Fruit fly (Drosophila melanogaster) whole organism, embryonic: ENCODE data around the gene iav.

ENCODE experiments used
- ATbp ChIP-seq: fragments of 200-800 bp; sonication (Bioruptor generic); optimal IDR thresholded peaks from 2 replicates; lab custom pipeline; 2017; ENCODE audit warnings: missing biosample characterization, mild to moderate bottlenecking, missing genetic modification characterization, missing genetic modification reagents
- Atf3 ChIP-seq: fragments of 200-800 bp; sonication (Bioruptor generic); optimal IDR thresholded peaks from 3 replicates; lab custom pipeline; 2016; ENCODE audit warnings: missing biosample characterization, missing genetic modification characterization
- CG10147 ChIP-seq: fragments of 200-800 bp; sonication (Bioruptor generic); optimal IDR thresholded peaks from 2 replicates; lab custom pipeline; 2019; ENCODE audit warnings: missing biosample characterization, mild to moderate bottlenecking, missing genetic modification characterization, moderate library complexity
- CG11695 ChIP-seq: fragments of 200-800 bp; sonication (Bioruptor generic); IDR thresholded peaks from 3 replicates; pipeline ENCODE4 v1.3.6; 2022; ENCODE audit warnings: missing biosample characterization, missing genetic modification characterization
- CG12236 ChIP-seq: fragments of 200-800 bp; sonication (Bioruptor generic); optimal IDR thresholded peaks from 2 replicates; lab custom pipeline; 2016; ENCODE audit warnings: missing biosample characterization, missing genetic modification characterization
- CG12942 ChIP-seq: fragments of 200-800 bp; sonication (Bioruptor generic); optimal IDR thresholded peaks from 3 replicates; lab custom pipeline; 2016; ENCODE audit warnings: missing biosample characterization, missing genetic modification characterization
- CG13123 ChIP-seq: fragments of 200-800 bp; sonication (Bioruptor generic); optimal IDR thresholded peaks from 2 replicates; lab custom pipeline; 2016; ENCODE audit warnings: missing biosample characterization, missing genetic modification characterization
- CG13894 ChIP-seq: fragments of 200-800 bp; sonication (Bioruptor generic); optimal IDR thresholded peaks from 3 replicates; lab custom pipeline; 2018; ENCODE audit warnings: missing biosample characterization, mild to moderate bottlenecking, missing genetic modification characterization, moderate library complexity
- CG14667 ChIP-seq: fragments of 200-800 bp; sonication (Bioruptor generic); IDR thresholded peaks from 2 replicates; pipeline ENCODE4 v1.3.6; 2022; ENCODE audit warnings: missing biosample characterization, missing genetic modification characterization
- CG16779 ChIP-seq: fragments of 200-800 bp; sonication (Bioruptor generic); IDR thresholded peaks from 2 replicates; pipeline ENCODE4 v1.3.6; 2022; ENCODE audit warnings: missing biosample characterization, missing genetic modification characterization
- CG17328 ChIP-seq: fragments of 200-800 bp; sonication (Bioruptor generic); IDR thresholded peaks from 2 replicates; pipeline ENCODE4 v1.3.6; 2022; ENCODE audit warnings: missing biosample characterization, missing genetic modification characterization
- CG1792 ChIP-seq: fragments of 200-800 bp; sonication (Bioruptor generic); optimal IDR thresholded peaks from 2 replicates; lab custom pipeline; 2016; ENCODE audit warnings: missing biosample characterization, missing genetic modification characterization
- CG18764 ChIP-seq: fragments of 200-800 bp; sonication (Bioruptor generic); optimal IDR thresholded peaks from 3 replicates; lab custom pipeline; 2016; ENCODE audit warnings: missing biosample characterization, missing genetic modification characterization
- CG2875 ChIP-seq: fragments of 200-800 bp; sonication (Bioruptor generic); optimal IDR thresholded peaks from 2 replicates; lab custom pipeline; 2017; ENCODE audit warnings: missing biosample characterization, mild to moderate bottlenecking, missing genetic modification characterization, missing genetic modification reagents
- CG31388 ChIP-seq: fragments of 200-800 bp; sonication (Bioruptor generic); optimal IDR thresholded peaks from 2 replicates; lab custom pipeline; 2016; ENCODE audit warnings: missing biosample characterization, missing genetic modification characterization
- CG4328 ChIP-seq: fragments of 200-800 bp; sonication (Bioruptor generic); optimal IDR thresholded peaks from 3 replicates; lab custom pipeline; 2017; ENCODE audit warnings: missing biosample characterization, missing genetic modification reagents, missing genetic modification characterization
- CG8290 ChIP-seq, 3 experiments: fragments of 200-800 bp; sonication (Bioruptor generic); optimal IDR thresholded peaks; 2 replicates each; lab custom pipeline; 2016 to 2019; ENCODE audit warnings: missing biosample characterization in 3 of 3, missing genetic modification characterization in 3 of 3, mild to moderate bottlenecking in 2 of 3, moderate library complexity in 1 of 3
- CG8388 ChIP-seq: fragments of 200-800 bp; sonication (Bioruptor generic); optimal IDR thresholded peaks from 2 replicates; lab custom pipeline; 2019; ENCODE audit warnings: missing biosample characterization, mild to moderate bottlenecking, missing genetic modification characterization, moderate library complexity
- CG9609 ChIP-seq: fragments of 200-800 bp; sonication (Bioruptor generic); optimal IDR thresholded peaks from 3 replicates; lab custom pipeline; 2016; ENCODE audit warnings: missing biosample characterization, missing genetic modification characterization
- D19A ChIP-seq: fragments of 200-800 bp; optimal IDR thresholded peaks from 3 replicates; lab custom pipeline; 2019; ENCODE audit warnings: missing biosample characterization, mild to moderate bottlenecking, missing genetic modification characterization, moderate library complexity
- Dp ChIP-seq: fragments of 200-800 bp; sonication (Bioruptor generic); optimal IDR thresholded peaks from 2 replicates; lab custom pipeline; 2018; ENCODE audit warnings: missing biosample characterization, mild to moderate bottlenecking, missing genetic modification characterization, moderate library complexity
- HLHmδ ChIP-seq: fragments of 200-800 bp; sonication (Bioruptor generic); optimal IDR thresholded peaks from 2 replicates; lab custom pipeline; 2018; ENCODE audit warnings: missing biosample characterization, mild to moderate bottlenecking, missing genetic modification characterization, moderate library complexity
- NC2α ChIP-seq: fragments of 200-800 bp; sonication (Bioruptor generic); optimal IDR thresholded peaks from 2 replicates; lab custom pipeline; 2016; ENCODE audit warnings: missing biosample characterization, missing genetic modification characterization
- Neu2 ChIP-seq: fragments of 200-800 bp; sonication (Bioruptor generic); optimal IDR thresholded peaks from 3 replicates; lab custom pipeline; 2016; ENCODE audit warnings: missing biosample characterization, missing genetic modification characterization, borderline replicate concordance
- Nf-YC ChIP-seq: fragments of 200-800 bp; optimal IDR thresholded peaks from 3 replicates; lab custom pipeline; 2019; ENCODE audit warnings: missing biosample characterization, mild to moderate bottlenecking, missing genetic modification characterization, moderate library complexity
- Opbp ChIP-seq: fragments of 200-800 bp; sonication (Bioruptor generic); IDR thresholded peaks from 3 replicates; pipeline ENCODE4 v1.3.6; 2022; ENCODE audit warnings: missing biosample characterization, missing genetic modification characterization; ENCODE audit not compliant: partially characterized antibody
- Pdp1 ChIP-seq, 2 experiments: fragments of 200-800 bp; sonication (Bioruptor generic); optimal IDR thresholded peaks; 3 replicates each; lab custom pipeline; 2016; ENCODE audit warnings: missing biosample characterization in 2 of 2, missing genetic modification characterization in 2 of 2, mild to moderate bottlenecking in 1 of 2, moderate library complexity in 1 of 2
- Sry-δ ChIP-seq: fragments of 200-800 bp; sonication (Bioruptor generic); optimal IDR thresholded peaks from 2 replicates; lab custom pipeline; 2016; ENCODE audit warnings: missing biosample characterization, missing genetic modification characterization
- Xbp1 ChIP-seq: fragments of 200-800 bp; sonication (Bioruptor generic); optimal IDR thresholded peaks from 3 replicates; lab custom pipeline; 2016; ENCODE audit warnings: missing biosample characterization, mild to moderate bottlenecking, missing genetic modification characterization
- Xrp1 ChIP-seq: fragments of 200-800 bp; sonication (Bioruptor generic); IDR thresholded peaks from 2 replicates; pipeline ENCODE4 v1.3.6; 2022; ENCODE audit warnings: missing biosample characterization, missing genetic modification characterization
- ab ChIP-seq: fragments of 200-800 bp; sonication (Bioruptor generic); optimal IDR thresholded peaks from 2 replicates; lab custom pipeline; 2016; ENCODE audit warnings: missing biosample characterization, missing genetic modification characterization
- ac ChIP-seq: fragments of 200-800 bp; sonication (Bioruptor generic); optimal IDR thresholded peaks from 3 replicates; lab custom pipeline; 2017; ENCODE audit warnings: missing biosample characterization, mild to moderate bottlenecking, missing genetic modification characterization
- ap ChIP-seq: fragments of 200-800 bp; sonication (Bioruptor generic); IDR thresholded peaks from 2 replicates; pipeline ENCODE4 v1.3.6; 2022; ENCODE audit warnings: missing biosample characterization, missing genetic modification characterization
- bowl ChIP-seq: fragments of 200-800 bp; sonication (Bioruptor generic); IDR thresholded peaks from 2 replicates; pipeline ENCODE4 v1.3.6; 2022; ENCODE audit warnings: missing biosample characterization, missing genetic modification characterization
- cad ChIP-seq: fragments of >200 bp; optimal IDR thresholded peaks from 2 replicates; lab custom pipeline; 2017; ENCODE audit warnings: missing biosample characterization, missing genetic modification characterization
- cas ChIP-seq: fragments of 200-800 bp; sonication (Bioruptor generic); IDR thresholded peaks from 2 replicates; pipeline ENCODE4 v1.3.6; 2022; ENCODE audit warnings: missing biosample characterization, missing genetic modification characterization
- cato ChIP-seq: fragments of 200-800 bp; sonication (Bioruptor generic); optimal IDR thresholded peaks from 2 replicates; lab custom pipeline; 2016; ENCODE audit warnings: missing biosample characterization, missing genetic modification characterization, borderline replicate concordance
- cg ChIP-seq: fragments of 200-800 bp; sonication (Bioruptor generic); optimal IDR thresholded peaks from 3 replicates; lab custom pipeline; 2019; ENCODE audit warnings: missing biosample characterization, mild to moderate bottlenecking, missing genetic modification characterization, moderate library complexity
- ftz-f1 ChIP-seq: fragments of 200-800 bp; sonication (Bioruptor generic); optimal IDR thresholded peaks from 2 replicates; lab custom pipeline; 2016; ENCODE audit warnings: missing biosample characterization, missing genetic modification characterization
- hb ChIP-seq: fragments of 200-800 bp; sonication (Bioruptor generic); IDR thresholded peaks from 3 replicates; pipeline ENCODE4 v1.3.6; 2022; ENCODE audit warnings: missing biosample characterization, missing genetic modification characterization; ENCODE audit not compliant: partially characterized antibody
- inv ChIP-seq: fragments of 200-800 bp; sonication (Bioruptor generic); IDR thresholded peaks from 2 replicates; pipeline ENCODE4 v1.3.6; 2022; ENCODE audit warnings: missing biosample characterization, missing genetic modification characterization; ENCODE audit not compliant: partially characterized antibody
- kah ChIP-seq: fragments of 200-800 bp; sonication (Bioruptor generic); optimal IDR thresholded peaks from 2 replicates; lab custom pipeline; 2018; ENCODE audit warnings: missing biosample characterization, mild to moderate bottlenecking, missing genetic modification characterization
- lola ChIP-seq, 3 experiments: fragments of >200 bp in 2 of 3; fragments of 200-800 bp in 1 of 3; sonication (Bioruptor generic) in 1 of 3; optimal IDR thresholded peaks; 2 replicates each; lab custom pipeline; 2017 to 2019; ENCODE audit warnings: missing biosample characterization in 3 of 3, missing genetic modification characterization in 3 of 3, mild to moderate bottlenecking in 1 of 3, moderate library complexity in 1 of 3
- mld ChIP-seq: fragments of 200-800 bp; sonication (Bioruptor generic); IDR thresholded peaks from 3 replicates; pipeline ENCODE4 v1.3.6; 2022; ENCODE audit warnings: missing biosample characterization, missing genetic modification characterization; ENCODE audit not compliant: partially characterized antibody
- oc ChIP-seq: fragments of 200-800 bp; sonication (Bioruptor generic); optimal IDR thresholded peaks from 2 replicates; lab custom pipeline; 2018; ENCODE audit warnings: missing biosample characterization, mild to moderate bottlenecking, missing genetic modification characterization, moderate library complexity
- odd ChIP-seq: fragments of 200-800 bp; sonication (Bioruptor generic); optimal IDR thresholded peaks from 2 replicates; lab custom pipeline; 2017; ENCODE audit warnings: missing biosample characterization, mild to moderate bottlenecking, missing genetic modification characterization
- sens-2 ChIP-seq: fragments of 200-800 bp; sonication (Bioruptor generic); IDR thresholded peaks from 2 replicates; pipeline ENCODE4 v1.3.6; 2022; ENCODE audit warnings: missing biosample characterization, missing genetic modification characterization
- shn ChIP-seq: fragments of 200-800 bp; sonication (Bioruptor generic); optimal IDR thresholded peaks from 3 replicates; lab custom pipeline; 2016; ENCODE audit warnings: missing biosample characterization, missing genetic modification characterization
- sob ChIP-seq: fragments of 200-800 bp; sonication (Bioruptor generic); IDR thresholded peaks from 2 replicates; pipeline ENCODE4 v1.3.6; 2022; ENCODE audit warnings: missing biosample characterization, missing genetic modification characterization
- stc ChIP-seq: fragments of 200-800 bp; sonication (Bioruptor generic); IDR thresholded peaks from 2 replicates; pipeline ENCODE4 v1.3.6; 2022; ENCODE audit warnings: missing biosample characterization, missing genetic modification characterization
- wek ChIP-seq: fragments of 200-800 bp; sonication (Bioruptor generic); optimal IDR thresholded peaks from 3 replicates; lab custom pipeline; 2018; ENCODE audit warnings: missing biosample characterization, mild to moderate bottlenecking, missing genetic modification characterization, moderate library complexity

The iav gene

dm6 chrX:6853384-6853783 lies 39.6 kb downstream of the iav start (continued):
- TF ChIP-seq ATbp (no peak), sob (GFP tag; lab: Robert Waterston, UW) (no peak), cato (GFP tag; lab: Kevin White, UChicago) (no peak), Neu2 (no peak), mld (GFP tag; lab: Robert Waterston, UW) (no peak), CG9609 (GFP tag; lab: Kevin White, UChicago) (no peak), CG4328 (GFP tag; lab: Kevin White, UChicago) (peak; percentile 36), CG2875 (no peak), Dp (GFP tag; lab: Kevin White, UChicago) (no peak), Atf3 (GFP tag; lab: Kevin White, UChicago) (no peak), Sry-δ (no peak), bowl (GFP tag; lab: Robert Waterston, UW) (no peak), ac (GFP tag; lab: Kevin White, UChicago) (no peak), Nf-YC (tag; lab: Kevin White, UChicago) (peak; percentile 61), CG31388 (GFP tag; lab: Kevin White, UChicago) (no peak), Pdp1 (GFP tag; optimal IDR thresholded peaks at IDR 0.05; lab: Kevin White, UChicago) (no peak), HLHmδ (GFP tag; lab: Kevin White, UChicago) (no peak), CG8290 (GFP tag; optimal IDR thresholded peaks at IDR 0.05; lab: Kevin White, UChicago) (no peak), CG8290 (tag; optimal IDR thresholded peaks at IDR 0.05; lab: Kevin White, UChicago) (peak; percentile 37 to 80), cas (no peak), CG11695 (no peak), sens-2 (GFP tag; lab: Robert Waterston, UW) (no peak), CG13894 (tag; lab: Kevin White, UChicago) (peak; percentile 92), CG16779 (GFP tag; lab: Robert Waterston, UW) (no peak), CG13123 (GFP tag; lab: Kevin White, UChicago) (no peak), ftz-f1 (peak; percentile 22), CG12942 (GFP tag; lab: Kevin White, UChicago) (no peak), D19A (tag; lab: Kevin White, UChicago) (no peak), CG10147 (GFP tag; lab: Kevin White, UChicago) (no peak), CG18764 (no peak), CG17328 (GFP tag; lab: Robert Waterston, UW) (no peak), CG8388 (GFP tag; lab: Kevin White, UChicago) (no peak), hb (GFP tag; lab: Robert Waterston, UW) (no peak), lola (GFP tag; optimal IDR thresholded peaks at IDR 0.05; lab: Kevin White, UChicago) (no peak), cad (GFP tag; lab: Kevin White, UChicago) (peak; percentile 82), CG14667 (no peak), Opbp (GFP tag; lab: Robert Waterston, UW) (no peak), ap (no peak), stc (no peak), inv (no peak), kah (GFP tag; lab: Kevin White, UChicago) (no peak), Xbp1 (GFP tag; lab: Kevin White, UChicago) (no peak), oc (tag; lab: Kevin White, UChicago) (peak; percentile 0), cg (peak; percentile 93), NC2α (GFP tag; lab: Kevin White, UChicago) (no peak), shn (GFP tag; lab: Kevin White, UChicago) (no peak), wek (GFP tag; lab: Kevin White, UChicago) (peak; percentile 21), CG12236 (no peak), CG1792 (no peak), Xrp1 (GFP tag; lab: Robert Waterston, UW) (no peak), odd (no peak), ab (no peak)
